Worm (Caenorhabditis elegans) whole organism, late embryonic: ENCODE measurements around the gene iglr-1.

Source experiments
- K02D7.2 ChIP-seq: sonication (generic microtip); optimal IDR thresholded peaks from 2 replicates; lab custom pipeline; 2017; ENCODE audit warnings: mild to moderate bottlenecking, missing genetic modification characterization, missing compliant biosample characterization
- ahr-1 ChIP-seq: sonication (generic microtip); optimal IDR thresholded peaks from 2 replicates; lab custom pipeline; 2016; ENCODE audit warnings: missing genetic modification characterization, missing compliant biosample characterization
- elt-4 ChIP-seq: sonication (generic microtip); optimal IDR thresholded peaks from 2 replicates; lab custom pipeline; 2016; ENCODE audit warnings: missing genetic modification characterization, missing compliant biosample characterization
- zip-5 ChIP-seq: sonication (generic microtip); optimal IDR thresholded peaks from 2 replicates; lab custom pipeline; 2016; ENCODE audit warnings: missing genetic modification characterization, missing compliant biosample characterization

ce11 chrX:15027997-15028396 is 36.8 kb upstream of the iglr-1 start:
- no peak for TF ChIP-seq elt-4 (tag; lab: Kevin White, UChicago)
- no peak for TF ChIP-seq K02D7.2 (tag; lab: Kevin White, UChicago)
- TF ChIP-seq zip-5 (tag; lab: Kevin White, UChicago) = no peak
- TF ChIP-seq ahr-1 (tag; lab: Kevin White, UChicago) = no peak
